Worm (Caenorhabditis elegans): Measurements from ENCODE around the gene C34F11.2.

Gene C34F11.2

DNA sequence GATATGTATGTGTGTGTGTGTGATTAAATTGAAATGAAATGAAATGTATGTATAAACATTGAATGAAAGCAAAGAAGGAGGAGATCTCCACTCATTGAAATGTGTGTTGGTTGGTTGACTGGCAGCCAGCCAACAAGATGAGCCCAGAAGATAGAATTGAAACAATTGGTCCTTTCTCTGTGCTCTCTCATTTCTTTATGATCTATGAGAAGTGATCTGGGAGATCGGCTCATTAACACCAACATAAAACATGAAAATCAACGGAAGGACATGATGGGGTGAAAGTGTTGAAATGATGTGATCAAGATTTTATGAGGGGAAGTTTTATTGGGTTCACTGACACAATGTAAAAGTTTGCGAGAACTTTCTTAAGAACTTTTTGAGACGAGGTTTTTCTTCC is 10.8 kb downstream of the C34F11.2 start:
- TF ChIP-seq R02D3.7 (tag; optimal IDR thresholded peaks at IDR 0.05) (no peak), skn-1 (tag; optimal IDR thresholded peaks at IDR 0.05) (no peak), nhr-129 (tag; optimal IDR thresholded peaks at IDR 0.05) (peak; percentile 14), lin-13 (GFP tag; optimal IDR thresholded peaks at IDR 0.05) (no peak), elt-1 (tag; optimal IDR thresholded peaks at IDR 0.05) (no peak), nhr-25 (tag; optimal IDR thresholded peaks at IDR 0.05) (no peak), ztf-4 (tag; optimal IDR thresholded peaks at IDR 0.05) (no peak), mab-5 (tag; optimal IDR thresholded peaks at IDR 0.05) (peak; percentile 0)

DNA sequence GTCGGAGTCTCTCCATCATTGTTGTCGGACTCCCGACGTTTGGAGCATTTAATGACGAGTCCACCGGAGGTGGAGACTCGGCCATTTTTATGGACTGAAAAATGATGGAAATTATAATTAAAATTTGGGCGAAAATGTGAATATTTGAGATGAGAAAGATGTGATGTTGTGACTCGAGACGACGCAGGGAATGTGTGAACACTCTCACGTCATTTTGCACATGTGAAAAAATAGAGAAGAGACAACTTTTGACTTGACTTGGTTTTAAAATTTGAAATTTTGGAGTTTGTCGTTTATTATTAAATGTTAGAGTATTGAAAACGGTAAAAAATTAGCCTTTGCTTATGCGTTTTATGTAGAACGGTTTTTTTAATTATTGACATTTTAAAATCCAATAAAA is 13.2 kb downstream of the C34F11.2 start, which contains the start of gene dsh-1:
dsh-1 (minus strand) TSS at position 101 of the 400 bp plus-strand sequence.
- TF ChIP-seq unc-39 (tag; optimal IDR thresholded peaks at IDR 0.05) (no peak), nhr-6 (tag; optimal IDR thresholded peaks at IDR 0.05) (no peak), sma-3 (GFP tag; optimal IDR thresholded peaks at IDR 0.05) (no peak), alr-1 (tag; optimal IDR thresholded peaks at IDR 0.05) (no peak), blmp-1 (tag; optimal IDR thresholded peaks at IDR 0.05; ENCODE audit: insufficient read depth) (no peak), Y55F3AM.14 (GFP tag; optimal IDR thresholded peaks at IDR 0.05) (no peak), nhr-77 (tag; optimal IDR thresholded peaks at IDR 0.05) (no peak), snpc-4 (tag; optimal IDR thresholded peaks at IDR 0.05) (no peak)

DNA sequence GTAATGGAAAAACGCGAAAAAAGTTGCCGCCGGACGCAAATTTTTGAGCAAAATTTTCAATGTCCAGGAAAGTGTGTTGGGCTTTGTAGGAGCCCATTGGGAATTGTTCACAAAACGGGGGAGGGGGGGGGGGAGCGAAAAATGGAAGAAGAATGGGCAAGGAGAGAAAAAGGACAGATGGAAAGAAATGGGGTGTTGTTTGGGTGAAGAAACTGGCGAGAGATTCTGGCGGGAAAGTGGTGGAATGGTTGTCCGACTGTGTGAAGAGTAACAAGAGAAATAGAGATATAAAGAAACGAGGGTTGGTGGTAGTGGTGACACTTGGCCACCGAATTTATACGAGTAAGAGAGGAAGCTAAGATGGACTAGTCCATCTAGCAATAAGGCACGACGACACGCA is 14.2 kb downstream of the C34F11.2 start:
- TF ChIP-seq ZK546.5 (tag; optimal IDR thresholded peaks at IDR 0.05): no peak
- peak; percentile 6 for TF ChIP-seq nhr-129 (tag; optimal IDR thresholded peaks at IDR 0.05)
- peak; percentile 24 for TF ChIP-seq mab-5 (tag; optimal IDR thresholded peaks at IDR 0.05)
- TF ChIP-seq C34F6.9 (tag; optimal IDR thresholded peaks at IDR 0.05): peak; percentile 20
- TF ChIP-seq ama-1 (optimal IDR thresholded peaks at IDR 0.05): no peak
- TF ChIP-seq lsy-2 (tag; optimal IDR thresholded peaks at IDR 0.05): peak in 1 of 2 experiments; percentile 17
- peak; percentile 39 for TF ChIP-seq unc-55 (GFP tag; optimal IDR thresholded peaks at IDR 0.05)

- TF ChIP-seq fos-1 (tag; optimal IDR thresholded peaks at IDR 0.05) (peak; percentile 41), gmeb-1 (tag; optimal IDR thresholded peaks at IDR 0.05) (peak; percentile 28), lin-11 (tag; optimal IDR thresholded peaks at IDR 0.05) (no peak), zag-1 (tag; optimal IDR thresholded peaks at IDR 0.05) (no peak), nhr-129 (tag; optimal IDR thresholded peaks at IDR 0.05) (peak; percentile 66), alr-1 (tag; optimal IDR thresholded peaks at IDR 0.05) (no peak), C34F6.9 (tag; optimal IDR thresholded peaks at IDR 0.05) (peak; percentile 32), blmp-1 (tag; optimal IDR thresholded peaks at IDR 0.05; ENCODE audit: insufficient read depth) (no peak), mab-5 (tag; optimal IDR thresholded peaks at IDR 0.05) (no peak), sma-9 (GFP tag; optimal IDR thresholded peaks at IDR 0.05) (peak; percentile 42), sma-9 (tag; optimal IDR thresholded peaks at IDR 0.05) (no peak), snpc-4 (tag; optimal IDR thresholded peaks at IDR 0.05) (no peak), unc-55 (GFP tag; optimal IDR thresholded peaks at IDR 0.05) (peak; percentile 28), F13H6.1 (tag; optimal IDR thresholded peaks at IDR 0.05) (peak; percentile 67), crh-2 (tag; optimal IDR thresholded peaks at IDR 0.05) (peak; percentile 39), sma-3 (GFP tag; optimal IDR thresholded peaks at IDR 0.05) (no peak), nhr-25 (tag; optimal IDR thresholded peaks at IDR 0.05) (no peak), sem-4 (tag; optimal IDR thresholded peaks at IDR 0.05) (no peak), nhr-12 (tag; optimal IDR thresholded peaks at IDR 0.05) (no peak)
Observed at ce11 chrII:5227768-5228167, 15.7 kb downstream of the C34F11.2 start.

DNA sequence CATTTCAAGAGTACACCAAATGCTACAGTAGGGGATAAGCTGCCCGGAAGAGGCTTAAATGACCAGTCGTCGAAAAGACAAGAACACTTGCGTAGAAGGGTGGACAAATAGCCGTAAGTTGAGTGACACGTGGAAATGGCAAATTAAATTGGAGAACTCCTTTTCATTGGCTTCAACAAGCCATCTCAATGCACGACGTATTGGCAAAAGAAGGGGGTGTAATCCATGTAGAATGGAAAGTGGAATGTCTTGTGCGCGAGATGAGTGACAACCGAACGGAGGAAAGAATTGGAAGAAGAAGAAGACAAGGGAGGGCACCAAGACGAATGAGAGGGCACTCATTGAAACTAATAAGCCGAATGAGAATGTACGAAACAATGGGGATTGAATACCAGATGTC is 16.6 kb downstream of the C34F11.2 start:
- TF ChIP-seq unc-39 (tag; optimal IDR thresholded peaks at IDR 0.05): no peak
- no peak for TF ChIP-seq peb-1 (tag; optimal IDR thresholded peaks at IDR 0.05)
- TF ChIP-seq lin-39 (tag; optimal IDR thresholded peaks at IDR 0.05): no peak
- TF ChIP-seq Y55F3AM.14 (GFP tag; optimal IDR thresholded peaks at IDR 0.05): no peak
- TF ChIP-seq nhr-6 (tag; optimal IDR thresholded peaks at IDR 0.05): no peak
- TF ChIP-seq ama-1 (optimal IDR thresholded peaks at IDR 0.05): no peak
- TF ChIP-seq gmeb-1 (tag; optimal IDR thresholded peaks at IDR 0.05): no peak
- TF ChIP-seq nhr-12 (tag; optimal IDR thresholded peaks at IDR 0.05): no peak
- TF ChIP-seq skn-1 (tag; optimal IDR thresholded peaks at IDR 0.05): no peak
- no peak for TF ChIP-seq sma-3 (GFP tag; optimal IDR thresholded peaks at IDR 0.05)
- no peak for TF ChIP-seq blmp-1 (tag; optimal IDR thresholded peaks at IDR 0.05; ENCODE audit: insufficient read depth)
- no peak for TF ChIP-seq mab-5 (tag; optimal IDR thresholded peaks at IDR 0.05)
